Worm (Caenorhabditis elegans) whole organism, late embryonic: ENCODE results near the gene srbc-2.
"Not testable (repeated sequence)": the region's sequence is repeated elsewhere in the genome, so short reads cannot be mapped to it uniquely, and the experiment has no call there.

Experiments used
- elt-2 ChIP-seq: sonication (generic microtip); optimal IDR thresholded peaks from 2 replicates; lab custom pipeline; 2016; ENCODE audit warnings: missing genetic modification reagents, missing genetic modification characterization, missing compliant biosample characterization
- lin-11 ChIP-seq: fragments of 200-800 bp; sonication (Bioruptor generic); optimal IDR thresholded peaks from 2 replicates; lab custom pipeline; 2018; ENCODE audit warnings: mild to moderate bottlenecking, missing genetic modification characterization, missing compliant biosample characterization

ce11 chrV:3367773-3368172 is 9.1 kb downstream of the srbc-2 start, which contains the start of gene C04E12.2:
- not testable (repeated sequence) for TF ChIP-seq lin-11, elt-2 (tag; lab: Kevin White, UChicago)
